Worm (Caenorhabditis elegans): ENCODE data around the gene ZK892.5.

Gene ZK892.5

DNA sequence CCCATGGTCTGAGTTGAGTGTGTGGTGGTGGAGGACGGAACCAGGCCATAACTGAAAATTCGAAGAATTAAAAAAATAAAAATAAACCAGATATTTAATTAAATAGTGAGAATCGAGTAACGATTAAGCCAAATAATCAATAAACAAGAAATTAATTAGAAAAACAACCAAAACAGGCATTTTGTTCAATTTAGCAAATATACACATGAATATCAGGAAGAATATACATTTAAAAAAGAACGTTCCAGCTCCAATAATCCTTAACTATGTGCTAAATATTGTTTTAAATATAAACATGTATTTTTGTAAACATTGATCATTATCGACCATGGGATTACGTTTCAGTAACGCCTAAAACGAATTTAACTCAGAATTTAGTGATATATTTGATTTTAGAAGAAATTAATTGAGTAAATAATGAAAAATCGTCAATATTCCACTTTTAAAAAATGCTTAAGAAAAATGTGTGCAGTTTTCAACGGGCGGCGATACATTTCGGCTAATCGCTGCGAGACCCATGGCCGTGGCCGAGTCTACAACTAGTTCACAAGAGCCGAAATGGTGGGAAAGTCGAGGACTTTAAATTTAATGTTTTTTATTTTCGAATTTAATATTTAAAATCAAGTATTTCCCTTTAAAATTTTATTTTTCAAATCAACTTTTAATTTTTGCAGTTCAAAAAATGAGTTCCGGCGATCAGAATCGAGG lies 39.9 kb upstream of the ZK892.5 start, which contains the start of the genes R53.4 and psf-1 (continued):
- TF ChIP-seq R02D3.7 (tag; optimal IDR thresholded peaks at IDR 0.05) = peak; percentile 2

DNA sequence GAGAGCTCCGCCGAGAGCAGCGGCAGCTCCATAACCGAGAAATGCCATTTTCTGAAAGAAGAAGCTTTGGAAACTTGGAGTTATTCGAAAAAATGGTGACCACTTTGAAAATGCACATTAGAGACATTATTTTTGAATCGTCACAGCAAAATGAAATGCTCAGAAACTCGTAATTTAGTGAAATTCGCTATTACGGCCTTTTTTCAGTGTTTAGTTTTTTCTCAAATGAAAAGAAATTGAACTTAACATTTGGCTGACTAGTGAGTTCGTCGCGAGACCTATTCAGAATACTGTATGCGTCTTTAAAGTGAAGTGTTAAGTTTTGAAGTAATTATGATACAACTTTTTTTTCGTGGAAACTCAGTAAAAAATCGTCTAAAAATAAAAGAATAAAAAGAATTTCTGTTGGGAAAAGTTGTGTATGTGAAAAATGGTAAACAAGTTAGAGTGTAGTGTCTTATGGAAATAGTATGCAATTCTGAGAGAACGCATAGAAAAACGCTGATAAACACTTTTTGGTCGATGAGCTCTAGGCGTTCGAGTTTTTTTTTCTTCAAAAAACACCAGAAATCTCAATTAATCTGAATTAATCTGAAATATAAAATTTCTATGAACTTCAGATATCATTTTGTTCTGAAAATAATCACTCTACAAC lies 37.5 kb upstream of the ZK892.5 start, which contains the start of gene R53.5:
R53.5 (minus strand) TSS at position 51 of the 655 bp plus-strand sequence.
- TF ChIP-seq R02D3.7 (tag; optimal IDR thresholded peaks at IDR 0.05) (no peak), eor-1 (tag; optimal IDR thresholded peaks at IDR 0.05) (no peak), sea-2 (GFP tag; optimal IDR thresholded peaks at IDR 0.05) (no peak), elt-2 (tag; optimal IDR thresholded peaks at IDR 0.05) (peak; percentile 27), ztf-11 (tag; optimal IDR thresholded peaks at IDR 0.05) (no peak), ceh-28 (tag; optimal IDR thresholded peaks at IDR 0.05) (no peak), nfya-1 (tag; optimal IDR thresholded peaks at IDR 0.05; ENCODE audit: insufficient read depth) (no peak), ceh-82 (tag; optimal IDR thresholded peaks at IDR 0.05) (no peak), fkh-2 (tag; optimal IDR thresholded peaks at IDR 0.05) (no peak), pqm-1 (tag; optimal IDR thresholded peaks at IDR 0.05) (peak; percentile 61), ZK546.5 (tag; optimal IDR thresholded peaks at IDR 0.05) (no peak), ceh-9 (tag; optimal IDR thresholded peaks at IDR 0.05) (no peak), pha-4 (tag; optimal IDR thresholded peaks at IDR 0.05) (peak; percentile 83), egl-27 (tag; optimal IDR thresholded peaks at IDR 0.05) (no peak), egl-5 (tag; optimal IDR thresholded peaks at IDR 0.05) (no peak), lin-15B (tag; optimal IDR thresholded peaks at IDR 0.05) (no peak), mdl-1 (tag; optimal IDR thresholded peaks at IDR 0.05) (no peak), mml-1 (tag; optimal IDR thresholded peaks at IDR 0.05) (no peak)

DNA sequence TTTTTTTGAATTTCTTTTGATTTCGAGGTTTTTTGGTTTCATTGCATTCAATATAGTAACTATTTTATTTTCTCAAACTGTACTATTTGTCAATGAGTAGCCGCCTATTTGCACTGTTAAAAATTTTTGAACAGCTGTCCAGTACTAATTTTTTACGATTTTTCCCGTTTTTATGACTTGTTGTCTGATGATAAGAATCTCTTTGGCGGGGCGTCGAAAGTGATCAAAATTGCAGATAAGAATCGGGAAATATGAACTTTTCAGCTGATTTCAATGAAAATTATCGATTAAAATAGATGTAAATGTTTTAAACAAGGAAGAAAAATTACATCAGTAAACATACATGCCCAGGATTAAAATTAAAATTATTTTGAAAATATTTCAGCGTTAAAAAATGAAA lies 33.8 kb upstream of the ZK892.5 start:
- TF ChIP-seq elt-1 (tag; optimal IDR thresholded peaks at IDR 0.05) (peak; percentile 80), nhr-25 (tag; optimal IDR thresholded peaks at IDR 0.05) (no peak), tbx-2 (tag; optimal IDR thresholded peaks at IDR 0.05) (no peak), ceh-28 (tag; optimal IDR thresholded peaks at IDR 0.05) (peak; percentile 48), ztf-4 (tag; optimal IDR thresholded peaks at IDR 0.05) (no peak), pqm-1 (tag; optimal IDR thresholded peaks at IDR 0.05) (peak; percentile 82), elt-2 (tag; optimal IDR thresholded peaks at IDR 0.05) (peak; percentile 89), unc-62 (GFP tag; optimal IDR thresholded peaks at IDR 0.05) (no peak), pha-4 (tag; optimal IDR thresholded peaks at IDR 0.05) (peak; percentile 43)

- TF ChIP-seq ztf-11 (tag; optimal IDR thresholded peaks at IDR 0.05) = no peak
- TF ChIP-seq nfya-1 (tag; optimal IDR thresholded peaks at IDR 0.05; ENCODE audit: insufficient read depth) = peak; percentile 90
- peak; percentile 78 for TF ChIP-seq lin-39 (tag; optimal IDR thresholded peaks at IDR 0.05)
- no peak for TF ChIP-seq nhr-77 (tag; optimal IDR thresholded peaks at IDR 0.05)
- no peak for TF ChIP-seq nhr-67 (tag; optimal IDR thresholded peaks at IDR 0.05)
- TF ChIP-seq nhr-25 (tag; optimal IDR thresholded peaks at IDR 0.05) = peak; percentile 89
- no peak for TF ChIP-seq ceh-16 (tag; optimal IDR thresholded peaks at IDR 0.05)
- no peak for TF ChIP-seq ZK546.5 (tag; optimal IDR thresholded peaks at IDR 0.05)
- peak; percentile 93 for TF ChIP-seq egl-5 (tag; optimal IDR thresholded peaks at IDR 0.05)
- peak; percentile 95 for TF ChIP-seq nhr-23 (tag; optimal IDR thresholded peaks at IDR 0.05)
- TF ChIP-seq zag-1 (tag; optimal IDR thresholded peaks at IDR 0.05) = no peak
- TF ChIP-seq aly-2 (tag; optimal IDR thresholded peaks at IDR 0.05) = no peak
- peak; percentile 17 for TF ChIP-seq snpc-4 (tag; optimal IDR thresholded peaks at IDR 0.05)
- peak; percentile 87 for TF ChIP-seq elt-2 (tag; optimal IDR thresholded peaks at IDR 0.05)
- no peak for TF ChIP-seq mml-1 (tag; optimal IDR thresholded peaks at IDR 0.05)
- TF ChIP-seq elt-1 (tag; optimal IDR thresholded peaks at IDR 0.05) = peak; percentile 82
- TF ChIP-seq lin-15B (tag; optimal IDR thresholded peaks at IDR 0.05) = peak; percentile 63
- no peak for TF ChIP-seq nhr-76 (tag; optimal IDR thresholded peaks at IDR 0.05)
- peak; percentile 93 for TF ChIP-seq pqm-1 (tag; optimal IDR thresholded peaks at IDR 0.05)
- no peak for TF ChIP-seq unc-39 (tag; optimal IDR thresholded peaks at IDR 0.05)
- TF ChIP-seq nhr-11 (tag; optimal IDR thresholded peaks at IDR 0.05) = no peak
- TF ChIP-seq jun-1 (tag; optimal IDR thresholded peaks at IDR 0.05) = peak; percentile 84
- TF ChIP-seq ztf-4 (tag; optimal IDR thresholded peaks at IDR 0.05) = no peak
- TF ChIP-seq unc-62 (GFP tag; optimal IDR thresholded peaks at IDR 0.05) = peak; percentile 74
- TF ChIP-seq R02D3.7 (tag; optimal IDR thresholded peaks at IDR 0.05) = peak; percentile 53
- TF ChIP-seq fos-1 (tag; optimal IDR thresholded peaks at IDR 0.05) = no peak
- peak; percentile 56 for TF ChIP-seq egl-27 (tag; optimal IDR thresholded peaks at IDR 0.05)
- no peak for TF ChIP-seq mdl-1 (tag; optimal IDR thresholded peaks at IDR 0.05)
- peak; percentile 96 for TF ChIP-seq pha-4 (tag; optimal IDR thresholded peaks at IDR 0.05)
- no peak for TF ChIP-seq fkh-2 (tag; optimal IDR thresholded peaks at IDR 0.05)
- TF ChIP-seq sea-2 (GFP tag; optimal IDR thresholded peaks at IDR 0.05) = no peak
- peak in 1 of 3 experiments; percentile 21 for TF ChIP-seq elt-3 (tag; optimal IDR thresholded peaks at IDR 0.05)
- peak; percentile 18 for TF ChIP-seq ceh-82 (tag; optimal IDR thresholded peaks at IDR 0.05)
- no peak for TF ChIP-seq lsy-12 (tag; optimal IDR thresholded peaks at IDR 0.05)
- TF ChIP-seq tbx-2 (tag; optimal IDR thresholded peaks at IDR 0.05) = peak; percentile 34
- TF ChIP-seq fkh-10 (GFP tag; optimal IDR thresholded peaks at IDR 0.05) = no peak
- no peak for TF ChIP-seq nhr-28 (tag; optimal IDR thresholded peaks at IDR 0.05)
- peak; percentile 94 for TF ChIP-seq hmg-11 (tag; optimal IDR thresholded peaks at IDR 0.05)
These were observed 33.0 kb upstream of the ZK892.5 start, which contains the start of gene aakg-5 for ce11 chrII:9974967-9975366. TSS of gene aakg-5 (minus strand) at chrII:9975125.

Measured in whole organism, L3 larva.